Fruit fly (Drosophila melanogaster) whole organism, wandering third instar larva: ENCODE results near the gene CG42699.
A peak's percentile ranks its signal among the peaks of the same experiment; 100 is the strongest.

Experiments
- Abd-B ChIP-seq: fragments of >200 bp; optimal IDR thresholded peaks from 2 replicates; lab custom pipeline; 2017; ENCODE audit warnings: missing biosample characterization, missing genetic modification characterization
- Dfd ChIP-seq: fragments of >200 bp; optimal IDR thresholded peaks from 2 replicates; lab custom pipeline; 2017; ENCODE audit warnings: missing biosample characterization, missing genetic modification characterization
- Dif ChIP-seq: fragments of 200-275, 200-300 bp; sonication (Bioruptor generic); optimal IDR thresholded peaks from 2 replicates; lab custom pipeline; 2018; ENCODE audit warnings: missing biosample characterization, missing genetic modification characterization; ENCODE audit not compliant: partially characterized antibody
- GATAd ChIP-seq: sonication (Bioruptor generic); optimal IDR thresholded peaks from 2 replicates; lab custom pipeline; 2016; ENCODE audit warnings: missing biosample characterization, missing genetic modification characterization
- HLH106 ChIP-seq: fragments of 200-800 bp; optimal IDR thresholded peaks from 3 replicates; lab custom pipeline; 2019; ENCODE audit warnings: missing biosample characterization, mild to moderate bottlenecking, missing genetic modification characterization, moderate library complexity
- Hnf4 ChIP-seq: fragments of 200-800 bp; sonication (Bioruptor generic); optimal IDR thresholded peaks from 2 replicates; lab custom pipeline; 2016; ENCODE audit warnings: missing biosample characterization, mild to moderate bottlenecking, missing genetic modification characterization
- Hr83 ChIP-seq: fragments of 200-300 bp; sonication (Bioruptor generic); optimal IDR thresholded peaks from 2 replicates; lab custom pipeline; 2016; ENCODE audit warnings: missing biosample characterization, mild to moderate bottlenecking, missing genetic modification characterization, moderate library complexity; ENCODE audit not compliant: poor library complexity, severe bottlenecking
- Jra ChIP-seq: sonication (Bioruptor generic); optimal IDR thresholded peaks from 2 replicates; lab custom pipeline; 2016; ENCODE audit warnings: missing biosample characterization, missing genetic modification characterization
- Mio ChIP-seq: sonication (Bioruptor generic); optimal IDR thresholded peaks from 2 replicates; lab custom pipeline; 2016; ENCODE audit warnings: missing biosample characterization, missing genetic modification characterization
- N ChIP-seq: fragments of >200 bp; optimal IDR thresholded peaks from 2 replicates; lab custom pipeline; 2018; ENCODE audit warnings: missing biosample characterization, missing external identifiers, missing genetic modification characterization
- Rel ChIP-seq, 2 experiments: fragments of 200-800 bp; sonication (Bioruptor generic) in 1 of 2; optimal IDR thresholded peaks; 2 replicates in 1 of 2; 3 replicates in 1 of 2; lab custom pipeline; 2016 to 2019; ENCODE audit warnings: mild to moderate bottlenecking in 2 of 2, missing biosample characterization in 2 of 2, missing genetic modification characterization in 2 of 2, moderate library complexity in 1 of 2
- Sp1 ChIP-seq: fragments of 200-800 bp; sonication (Bioruptor generic); optimal IDR thresholded peaks from 3 replicates; lab custom pipeline; 2019; ENCODE audit warnings: missing biosample characterization, mild to moderate bottlenecking, missing genetic modification characterization, moderate library complexity
- Vsx2 ChIP-seq: fragments of 200-300, 225-300 bp; sonication (Bioruptor generic); optimal IDR thresholded peaks from 2 replicates; lab custom pipeline; 2018; ENCODE audit warnings: missing biosample characterization, missing genetic modification characterization; ENCODE audit not compliant: partially characterized antibody
- br ChIP-seq: fragments of 200-800 bp; sonication (Bioruptor generic); optimal IDR thresholded peaks from 2 replicates; lab custom pipeline; 2016; ENCODE audit warnings: missing biosample characterization, missing genetic modification characterization
- brk ChIP-seq: fragments of 200-800 bp; sonication (Bioruptor generic); optimal IDR thresholded peaks from 2 replicates; lab custom pipeline; 2016; ENCODE audit warnings: missing biosample characterization, mild to moderate bottlenecking, missing genetic modification characterization
- dl ChIP-seq, 2 experiments: fragments of 175-275, 200-275 bp in 1 of 2; fragments of 200-275 bp in 1 of 2; sonication (Bioruptor generic); optimal IDR thresholded peaks; lab custom pipeline; 2018; ENCODE audit warnings: mild to moderate bottlenecking in 2 of 2, missing biosample characterization in 2 of 2, missing genetic modification characterization in 2 of 2, moderate library complexity in 2 of 2; ENCODE audit not compliant: partially characterized antibody in 2 of 2, insufficient read depth in 1 of 2
- dsf ChIP-seq: sonication (Bioruptor generic); optimal IDR thresholded peaks from 2 replicates; lab custom pipeline; 2016; ENCODE audit warnings: missing biosample characterization, missing genetic modification characterization, borderline replicate concordance
- ey ChIP-seq: fragments of 200-800 bp; sonication (Bioruptor generic); optimal IDR thresholded peaks from 2 replicates; lab custom pipeline; 2016; ENCODE audit warnings: missing biosample characterization, missing genetic modification characterization
- foxo ChIP-seq, 2 experiments: fragments of 200-800 bp; sonication (Bioruptor generic); optimal IDR thresholded peaks; 2 replicates in 1 of 2; 3 replicates in 1 of 2; lab custom pipeline; 2016 to 2017; ENCODE audit warnings: missing biosample characterization in 2 of 2, missing genetic modification characterization in 2 of 2
- fru ChIP-seq: fragments of 200-800 bp; sonication (Bioruptor generic); optimal IDR thresholded peaks from 3 replicates; lab custom pipeline; 2016; ENCODE audit warnings: missing biosample characterization, mild to moderate bottlenecking, missing genetic modification characterization
- h ChIP-seq: fragments of 200-800 bp; sonication (Bioruptor generic); optimal IDR thresholded peaks from 3 replicates; lab custom pipeline; 2016; ENCODE audit warnings: missing biosample characterization, mild to moderate bottlenecking, missing genetic modification characterization
- jim ChIP-seq: fragments of 175-275, 200-325 bp; sonication (Bioruptor generic); optimal IDR thresholded peaks from 2 replicates; lab custom pipeline; 2016; ENCODE audit warnings: missing biosample characterization, mild to moderate bottlenecking, missing genetic modification characterization
- lola ChIP-seq: fragments of >200 bp; optimal IDR thresholded peaks from 2 replicates; lab custom pipeline; 2017; ENCODE audit warnings: missing biosample characterization, missing genetic modification characterization
- pan ChIP-seq: fragments of >200 bp; optimal IDR thresholded peaks from 2 replicates; lab custom pipeline; 2017
- psq ChIP-seq: fragments of 200-800 bp; sonication (Bioruptor generic); optimal IDR thresholded peaks from 3 replicates; lab custom pipeline; 2017; ENCODE audit warnings: missing biosample characterization, mild to moderate bottlenecking, missing genetic modification characterization, moderate library complexity
- rgr ChIP-seq: fragments of 200-800 bp; sonication (Bioruptor generic); optimal IDR thresholded peaks from 3 replicates; lab custom pipeline; 2016; ENCODE audit warnings: missing biosample characterization, mild to moderate bottlenecking, missing genetic modification characterization
- sage ChIP-seq: fragments of 200-800 bp; sonication (Bioruptor generic); optimal IDR thresholded peaks from 2 replicates; lab custom pipeline; 2016; ENCODE audit warnings: missing biosample characterization, mild to moderate bottlenecking, missing genetic modification characterization
- sv ChIP-seq: fragments of 200-800 bp; sonication (Bioruptor generic); optimal IDR thresholded peaks from 3 replicates; lab custom pipeline; 2016; ENCODE audit warnings: missing biosample characterization, missing genetic modification characterization
- usp ChIP-seq: fragments of >200 bp; optimal IDR thresholded peaks from 2 replicates; lab custom pipeline; 2017; ENCODE audit warnings: missing biosample characterization, missing genetic modification characterization
- woc ChIP-seq: sonication (Bioruptor generic); optimal IDR thresholded peaks from 2 replicates; lab custom pipeline; 2016; ENCODE audit warnings: missing biosample characterization, mild to moderate bottlenecking, missing genetic modification characterization

The CG42699 gene

DNA sequence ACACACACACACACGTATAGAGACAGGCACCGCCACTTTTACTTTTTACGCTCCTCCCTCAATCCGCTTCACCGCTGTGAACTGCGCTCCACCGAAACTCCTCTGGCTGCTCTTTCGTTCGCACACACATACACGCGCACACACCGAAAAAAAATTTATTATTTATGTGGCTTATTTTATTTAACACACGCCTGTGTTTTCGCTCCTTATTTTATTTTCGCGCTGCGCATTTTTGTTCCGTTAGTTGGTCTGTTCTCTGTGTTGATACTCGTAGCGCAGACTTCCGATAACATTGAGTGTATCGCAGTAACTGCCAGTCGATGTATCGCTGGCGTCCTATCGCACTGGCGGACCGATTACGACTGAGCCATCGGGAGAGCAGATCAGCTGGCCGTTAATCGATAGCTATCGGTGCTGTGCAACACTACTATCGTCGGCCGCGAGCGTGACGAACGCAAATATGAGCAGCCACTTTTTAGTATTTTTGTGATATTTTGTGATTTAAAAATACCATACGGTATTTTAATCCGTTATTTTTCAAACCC lies 26.6 kb upstream of the CG42699 start, which contains the start of gene Snx27:
Gene Snx27, minus strand, starts transcription at position 356 of the 545 bp plus-strand sequence.
- no peak for TF ChIP-seq psq (GFP tag; lab: Kevin White, UChicago)
- TF ChIP-seq Hr83 (GFP tag; lab: Kevin White, UChicago) = peak; percentile 89
- peak; percentile 85 for TF ChIP-seq fru (GFP tag; lab: Kevin White, UChicago)
- TF ChIP-seq Dif (GFP tag; lab: Kevin White, UChicago) = no peak
- TF ChIP-seq ey = peak; percentile 32
- peak; percentile 10 for TF ChIP-seq sv
- peak; percentile 81 for TF ChIP-seq Hnf4 (GFP tag; lab: Kevin White, UChicago)
- TF ChIP-seq h (GFP tag; lab: Kevin White, UChicago) = peak; percentile 52
- TF ChIP-seq Jra = peak; percentile 62
- TF ChIP-seq Mio (GFP tag; lab: Kevin White, UChicago) = peak; percentile 38
- peak; percentile 78 for TF ChIP-seq brk
- peak; percentile 28 for TF ChIP-seq rgr (GFP tag; lab: Kevin White, UChicago)
- peak; percentile 35 for TF ChIP-seq woc (GFP tag; lab: Kevin White, UChicago)
- TF ChIP-seq dl (GFP tag; optimal IDR thresholded peaks at IDR 0.05; lab: Kevin White, UChicago; ENCODE audit: insufficient read depth in 1 of 2, partially characterized antibody in 2 of 2) = peak in 1 of 2 experiments; percentile 17
- TF ChIP-seq GATAd = no peak
- TF ChIP-seq br = peak; percentile 43
- no peak for TF ChIP-seq Rel (GFP tag; optimal IDR thresholded peaks at IDR 0.05; lab: Kevin White, UChicago)
- peak; percentile 21 for TF ChIP-seq Rel (tag; optimal IDR thresholded peaks at IDR 0.05; lab: Kevin White, UChicago)
- peak; percentile 7 for TF ChIP-seq dsf
- no peak for TF ChIP-seq usp (GFP tag; lab: Kevin White, UChicago)
- no peak for TF ChIP-seq Dfd (GFP tag; lab: Kevin White, UChicago)
- TF ChIP-seq HLH106 (tag; lab: Kevin White, UChicago) = no peak
- TF ChIP-seq Abd-B (GFP tag; lab: Kevin White, UChicago) = no peak
- no peak for TF ChIP-seq pan (lab: Kevin White, UChicago)
- TF ChIP-seq N (GFP tag; lab: Kevin White, UChicago) = no peak
- peak; percentile 29 for TF ChIP-seq Sp1 (GFP tag; lab: Kevin White, UChicago)
- TF ChIP-seq foxo (GFP tag; optimal IDR thresholded peaks at IDR 0.05; lab: Kevin White, UChicago) = peak in 1 of 2 experiments; percentile 35

dm6 chrX:5741625-5742024 lies 22.7 kb upstream of the CG42699 start:
- TF ChIP-seq sage (GFP tag; lab: Kevin White, UChicago) = no peak
- no peak for TF ChIP-seq lola
- no peak for TF ChIP-seq foxo (GFP tag; optimal IDR thresholded peaks at IDR 0.05; lab: Kevin White, UChicago)
- no peak for TF ChIP-seq Vsx2
- peak; percentile 88 for TF ChIP-seq Dfd (GFP tag; lab: Kevin White, UChicago)

DNA sequence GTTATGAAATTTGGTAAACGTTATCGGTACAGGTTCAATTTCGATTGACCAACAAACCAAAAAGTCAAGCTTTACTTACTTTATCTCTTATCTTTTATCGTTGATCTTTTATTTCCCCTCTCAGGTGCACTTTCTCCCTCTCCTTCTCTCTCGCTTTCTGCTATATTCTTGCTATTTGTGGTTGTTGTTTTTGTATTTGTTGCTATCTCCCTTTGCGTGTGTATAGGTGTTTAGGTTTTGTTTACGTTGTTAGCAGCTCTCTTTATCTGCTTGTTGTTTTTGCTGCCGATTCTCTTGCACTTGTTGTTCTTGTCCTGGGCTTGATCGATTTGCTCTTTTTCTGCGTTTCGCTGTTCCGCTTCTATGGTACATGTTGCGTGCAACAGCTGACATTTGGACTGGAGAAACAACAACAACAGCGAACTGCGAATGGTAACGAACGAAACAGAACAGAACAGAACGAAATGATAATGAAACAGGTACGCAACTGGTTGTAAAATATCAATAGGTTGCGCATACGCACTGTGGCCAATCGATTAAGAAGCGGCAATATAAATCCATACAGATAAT lies 20.0 kb upstream of the CG42699 start:
- TF ChIP-seq psq (GFP tag; lab: Kevin White, UChicago) = peak; percentile 28
- no peak for TF ChIP-seq ey

DNA sequence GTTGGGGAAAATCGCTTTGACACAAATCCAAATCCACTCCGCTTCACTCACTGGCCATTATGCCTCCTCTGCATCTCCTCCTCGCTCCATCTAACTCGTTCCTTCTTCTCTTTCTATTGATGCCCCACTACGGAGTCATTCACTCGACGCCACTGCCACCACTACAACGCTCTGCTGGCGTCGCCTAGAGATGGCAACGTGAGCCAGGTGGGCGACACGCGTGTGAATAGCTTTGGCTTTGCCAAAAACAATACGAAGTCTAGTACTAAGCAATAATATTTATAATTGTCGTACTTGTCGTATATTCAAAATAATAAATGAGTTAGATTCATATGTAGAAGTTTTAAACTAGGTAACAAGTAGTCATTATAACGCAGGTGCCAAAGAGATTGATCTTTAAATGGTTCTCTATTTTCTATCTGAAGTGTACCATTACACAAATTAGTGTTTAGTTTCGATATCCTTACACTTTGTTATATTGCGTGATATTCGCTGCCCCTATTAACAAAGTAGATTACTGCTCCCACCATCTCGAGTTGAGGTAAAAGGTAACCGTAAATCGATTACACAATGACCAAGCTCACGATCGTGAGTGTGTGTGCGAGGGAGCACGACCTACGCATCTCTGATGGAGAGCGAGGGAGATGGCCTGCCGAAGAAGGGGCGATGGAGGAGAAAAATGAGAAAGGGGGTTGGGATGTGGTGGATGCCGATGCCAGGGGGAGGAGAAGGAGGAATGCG lies 19.2 kb upstream of the CG42699 start:
- TF ChIP-seq ey (peak; percentile 13), fru (GFP tag; lab: Kevin White, UChicago) (peak; percentile 8), pan (lab: Kevin White, UChicago) (no peak), br (peak; percentile 44), dl (GFP tag; optimal IDR thresholded peaks at IDR 0.05; lab: Kevin White, UChicago; ENCODE audit: insufficient read depth in 1 of 2, partially characterized antibody in 2 of 2) (no peak), jim (GFP tag; lab: Kevin White, UChicago) (no peak), HLH106 (tag; lab: Kevin White, UChicago) (no peak), rgr (GFP tag; lab: Kevin White, UChicago) (peak; percentile 13), Hr83 (GFP tag; lab: Kevin White, UChicago) (peak; percentile 29), Mio (GFP tag; lab: Kevin White, UChicago) (no peak), Dif (GFP tag; lab: Kevin White, UChicago) (no peak), foxo (GFP tag; optimal IDR thresholded peaks at IDR 0.05; lab: Kevin White, UChicago) (peak in 1 of 2 experiments; percentile 39), woc (GFP tag; lab: Kevin White, UChicago) (peak; percentile 74), usp (GFP tag; lab: Kevin White, UChicago) (no peak), h (GFP tag; lab: Kevin White, UChicago) (peak; percentile 23)
